Fruit fly (Drosophila melanogaster) whole organism, embryonic: ENCODE measurements around the gene yrt.

Experiments used
- CG11560 ChIP-seq: fragments of 200-800 bp; sonication (Bioruptor generic); IDR thresholded peaks from 3 replicates; pipeline ENCODE4 v1.3.6; 2022; ENCODE audit warnings: missing biosample characterization, missing genetic modification characterization
- CG18619 ChIP-seq: fragments of 200-800 bp; sonication (Bioruptor generic); optimal IDR thresholded peaks from 3 replicates; lab custom pipeline; 2017; ENCODE audit warnings: missing biosample characterization, mild to moderate bottlenecking, missing genetic modification characterization
- CG33557 ChIP-seq: fragments of 200-800 bp; sonication (Bioruptor generic); optimal IDR thresholded peaks from 2 replicates; lab custom pipeline; 2019; ENCODE audit warnings: missing biosample characterization, mild to moderate bottlenecking, missing genetic modification characterization, moderate library complexity
- CG4707 ChIP-seq: fragments of 200-800 bp; sonication (Bioruptor generic); optimal IDR thresholded peaks from 2 replicates; lab custom pipeline; 2018; ENCODE audit warnings: missing biosample characterization, mild to moderate bottlenecking, missing genetic modification characterization, moderate library complexity
- CG7271 ChIP-seq: fragments of 200-800 bp; sonication (Bioruptor generic); optimal IDR thresholded peaks from 2 replicates; lab custom pipeline; 2018; ENCODE audit warnings: missing biosample characterization, mild to moderate bottlenecking, missing genetic modification characterization, moderate library complexity
- Hr78 ChIP-seq, 2 experiments: fragments of 200-800 bp in 1 of 2; fragments of >200 bp in 1 of 2; sonication (Bioruptor generic) in 1 of 2; optimal IDR thresholded peaks; 2 replicates each; lab custom pipeline; 2017 to 2019; ENCODE audit warnings: missing biosample characterization in 2 of 2, missing genetic modification characterization in 2 of 2, mild to moderate bottlenecking in 1 of 2, moderate library complexity in 1 of 2
- Nf-YB ChIP-seq: fragments of 200-800 bp; sonication (Bioruptor generic); optimal IDR thresholded peaks from 3 replicates; lab custom pipeline; 2019; ENCODE audit warnings: missing biosample characterization, mild to moderate bottlenecking, missing genetic modification characterization, moderate library complexity
- caup ChIP-seq: fragments of 200-800 bp; sonication (Bioruptor generic); optimal IDR thresholded peaks from 3 replicates; lab custom pipeline; 2017; ENCODE audit warnings: missing biosample characterization, mild to moderate bottlenecking, missing genetic modification characterization, moderate library complexity; ENCODE audit not compliant: severe bottlenecking
- ewg ChIP-seq: fragments of 200-800 bp; sonication (Bioruptor generic); optimal IDR thresholded peaks from 3 replicates; lab custom pipeline; 2017; ENCODE audit warnings: mild to moderate bottlenecking, missing biosample characterization, missing genetic modification reagents, missing genetic modification characterization
- gcm2 ChIP-seq: fragments of 200-800 bp; sonication (Bioruptor generic); optimal IDR thresholded peaks from 2 replicates; lab custom pipeline; 2016; ENCODE audit warnings: missing biosample characterization, missing genetic modification characterization
- pan ChIP-seq, 4 experiments: fragments of >200 bp in 3 of 4; fragments of 200-800 bp in 1 of 4; sonication (Bioruptor generic) in 1 of 4; optimal IDR thresholded peaks in 3 of 4; IDR thresholded peaks in 1 of 4; 2 replicates each; pipeline versions ENCODE4 v1.3.6 to Lab custom; 2017 to 2022; ENCODE audit warnings: missing biosample characterization in 2 of 4, missing genetic modification characterization in 2 of 4, mixed read lengths in 1 of 4
- scrt ChIP-seq: fragments of 200-800 bp; sonication (Bioruptor generic); optimal IDR thresholded peaks from 2 replicates; lab custom pipeline; 2018; ENCODE audit warnings: missing biosample characterization, mild to moderate bottlenecking, missing genetic modification characterization, moderate library complexity
- tap ChIP-seq: fragments of 200-800 bp; optimal IDR thresholded peaks from 3 replicates; lab custom pipeline; 2019; ENCODE audit warnings: missing biosample characterization, mild to moderate bottlenecking, missing genetic modification characterization, moderate library complexity

DNA sequence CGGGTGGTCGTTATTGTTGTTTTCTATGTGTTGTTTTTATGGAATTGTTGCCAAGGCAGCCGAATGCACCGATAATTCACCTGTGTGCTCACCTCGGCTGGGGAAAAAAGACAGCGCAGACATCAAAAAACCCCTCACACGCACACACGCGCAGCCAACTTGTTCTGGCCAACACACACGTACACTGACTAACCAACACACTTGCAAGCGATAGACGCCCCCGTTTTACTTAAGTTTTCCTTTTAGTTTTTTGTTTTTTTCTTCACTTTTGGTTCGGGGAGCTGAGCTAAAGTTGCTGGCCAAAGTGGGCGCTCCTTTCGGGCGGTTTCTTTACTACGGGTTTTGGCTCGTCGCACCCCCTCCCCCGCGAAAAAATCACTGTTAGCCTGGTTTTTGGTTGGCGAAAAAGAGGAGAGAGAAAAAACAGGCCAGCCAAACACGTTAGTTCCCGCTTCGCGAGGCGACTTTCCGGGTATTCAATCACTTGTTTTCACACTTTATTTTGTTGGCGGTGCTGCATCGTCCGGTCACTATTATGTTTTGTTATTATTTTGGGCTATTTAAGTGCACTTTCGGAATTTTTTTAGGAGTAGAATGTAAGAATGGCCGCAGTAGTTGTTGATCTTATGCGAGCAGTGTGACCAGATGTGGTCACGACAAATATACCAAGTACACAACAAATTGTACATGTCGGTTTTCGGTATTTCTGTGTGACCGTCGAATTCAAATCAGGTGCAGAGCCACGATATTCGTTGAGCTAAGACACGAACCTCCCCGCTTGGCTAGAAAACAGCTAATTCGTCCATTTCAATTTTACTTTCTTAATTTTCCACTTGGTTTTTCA is at the start of gene yrt:
- TF ChIP-seq ewg (GFP tag; lab: Kevin White, UChicago) (no peak), CG11560 (tag; lab: Robert Waterston, UW) (no peak), tap (no peak), CG18619 (GFP tag; lab: Kevin White, UChicago) (no peak), CG33557 (no peak), caup (GFP tag; lab: Kevin White, UChicago) (no peak), scrt (GFP tag; lab: Kevin White, UChicago) (peak; percentile 11), CG4707 (GFP tag; lab: Kevin White, UChicago) (no peak), gcm2 (GFP tag; lab: Kevin White, UChicago) (no peak), CG7271 (tag; lab: Kevin White, UChicago) (no peak), Nf-YB (GFP tag; lab: Kevin White, UChicago) (no peak), pan (optimal IDR thresholded peaks at IDR 0.05; lab: Kevin White, UChicago) (no peak), pan (GFP tag; optimal IDR thresholded peaks at IDR 0.05 in 1 of 2, IDR thresholded peaks at IDR 0.05 in 1 of 2) (no peak), Hr78 (GFP tag; optimal IDR thresholded peaks at IDR 0.05; lab: Kevin White, UChicago) (no peak)
